Fruit fly (Drosophila melanogaster) whole organism, embryonic: ENCODE results near the gene Prm.

Source experiments
- Abd-B ChIP-seq: fragments of 200-800 bp; sonication (Bioruptor generic); optimal IDR thresholded peaks from 2 replicates; lab custom pipeline; 2018; ENCODE audit warnings: missing biosample characterization, mild to moderate bottlenecking, missing genetic modification characterization, moderate library complexity
- Asciz ChIP-seq: fragments of 200-800 bp; sonication (Bioruptor generic); optimal IDR thresholded peaks from 2 replicates; lab custom pipeline; 2017; ENCODE audit warnings: missing biosample characterization, mild to moderate bottlenecking, missing genetic modification characterization, missing genetic modification reagents
- BEAF-32 ChIP-seq: fragments of 200-800 bp; sonication (Bioruptor generic); optimal IDR thresholded peaks from 3 replicates; lab custom pipeline; 2017; ENCODE audit warnings: missing biosample characterization, missing genetic modification characterization, mild to moderate bottlenecking, moderate library complexity, missing genetic modification reagents
- CG10267 ChIP-seq: fragments of 200-800 bp; sonication (Bioruptor generic); optimal IDR thresholded peaks from 2 replicates; lab custom pipeline; 2018; ENCODE audit warnings: missing biosample characterization, mild to moderate bottlenecking, missing genetic modification characterization, moderate library complexity
- CG10959 ChIP-seq: fragments of 200-800 bp; sonication (Bioruptor generic); IDR thresholded peaks from 2 replicates; pipeline ENCODE4 v1.3.6; 2022; ENCODE audit warnings: missing biosample characterization, missing genetic modification characterization
- CG11085 ChIP-seq: fragments of 200-800 bp; sonication (Bioruptor generic); IDR thresholded peaks from 2 replicates; pipeline ENCODE4 v1.3.6; 2022; ENCODE audit warnings: missing biosample characterization, missing genetic modification characterization
- CG11696 ChIP-seq: fragments of 200-800 bp; sonication (Bioruptor generic); IDR thresholded peaks from 2 replicates; pipeline ENCODE4 v1.3.6; 2022; ENCODE audit warnings: missing biosample characterization, missing genetic modification characterization
- CG12391 ChIP-seq: fragments of 200-800 bp; sonication (Bioruptor generic); optimal IDR thresholded peaks from 3 replicates; lab custom pipeline; 2018; ENCODE audit warnings: missing biosample characterization, mild to moderate bottlenecking, missing genetic modification characterization, moderate library complexity
- CG13123 ChIP-seq: fragments of 200-800 bp; sonication (Bioruptor generic); optimal IDR thresholded peaks from 2 replicates; lab custom pipeline; 2016; ENCODE audit warnings: missing biosample characterization, missing genetic modification characterization
- CG14667 ChIP-seq: fragments of 200-800 bp; sonication (Bioruptor generic); IDR thresholded peaks from 2 replicates; pipeline ENCODE4 v1.3.6; 2022; ENCODE audit warnings: missing biosample characterization, missing genetic modification characterization
- CG14860 ChIP-seq: fragments of 200-800 bp; sonication (Bioruptor generic); IDR thresholded peaks from 3 replicates; pipeline ENCODE4 v1.3.6; 2022; ENCODE audit warnings: missing biosample characterization, missing genetic modification characterization; ENCODE audit not compliant: partially characterized antibody
- CG15073 ChIP-seq: fragments of 200-800 bp; sonication (Bioruptor generic); optimal IDR thresholded peaks from 2 replicates; lab custom pipeline; 2016; ENCODE audit warnings: missing biosample characterization, missing genetic modification characterization
- CG17328 ChIP-seq: fragments of 200-800 bp; sonication (Bioruptor generic); IDR thresholded peaks from 2 replicates; pipeline ENCODE4 v1.3.6; 2022; ENCODE audit warnings: missing biosample characterization, missing genetic modification characterization
- CG17359 ChIP-seq: fragments of 200-800 bp; sonication (Bioruptor generic); optimal IDR thresholded peaks from 3 replicates; lab custom pipeline; 2018; ENCODE audit warnings: missing biosample characterization, mild to moderate bottlenecking, missing genetic modification characterization, moderate library complexity
- CG34224 ChIP-seq: fragments of 200-800 bp; sonication (Bioruptor generic); IDR thresholded peaks from 3 replicates; pipeline ENCODE4 v1.3.6; 2022; ENCODE audit warnings: missing biosample characterization, missing genetic modification characterization; ENCODE audit not compliant: partially characterized antibody
- CG3726 ChIP-seq: fragments of 200-800 bp; sonication (Bioruptor generic); IDR thresholded peaks from 3 replicates; pipeline ENCODE4, ENCODE4 v1.3.6; 2022; ENCODE audit warnings: missing biosample characterization, missing genetic modification characterization
- CG4707 ChIP-seq: fragments of 200-800 bp; sonication (Bioruptor generic); optimal IDR thresholded peaks from 2 replicates; lab custom pipeline; 2018; ENCODE audit warnings: missing biosample characterization, mild to moderate bottlenecking, missing genetic modification characterization, moderate library complexity
- CG7372 ChIP-seq: fragments of 200-800 bp; sonication (Bioruptor generic); IDR thresholded peaks from 2 replicates; pipeline ENCODE4 v1.3.6; 2022; ENCODE audit warnings: missing biosample characterization, missing genetic modification characterization
- CG7745 ChIP-seq: fragments of 200-800 bp; sonication (Bioruptor generic); optimal IDR thresholded peaks from 2 replicates; lab custom pipeline; 2018; ENCODE audit warnings: missing biosample characterization, mild to moderate bottlenecking, missing genetic modification characterization, moderate library complexity
- CG9437 ChIP-seq: fragments of 200-800 bp; sonication (Bioruptor generic); optimal IDR thresholded peaks from 2 replicates; lab custom pipeline; 2018; ENCODE audit warnings: missing biosample characterization, mild to moderate bottlenecking, missing genetic modification characterization
- CG9932 ChIP-seq: fragments of 200-800 bp; sonication (Bioruptor generic); IDR thresholded peaks from 2 replicates; pipeline ENCODE4 v1.3.6; 2022; ENCODE audit warnings: missing biosample characterization, missing genetic modification characterization
- CkIIα-i1 ChIP-seq: fragments of 200-800 bp; sonication (Bioruptor generic); IDR thresholded peaks from 2 replicates; pipeline ENCODE4 v1.3.6; 2022; ENCODE audit warnings: missing biosample characterization, missing genetic modification characterization
- D19B ChIP-seq: fragments of 200-800 bp; sonication (Bioruptor generic); optimal IDR thresholded peaks from 2 replicates; lab custom pipeline; 2017; ENCODE audit warnings: missing biosample characterization, mild to moderate bottlenecking, missing genetic modification characterization
- Fer2 ChIP-seq: fragments of 200-800 bp; sonication (Bioruptor generic); optimal IDR thresholded peaks from 2 replicates; lab custom pipeline; 2018; ENCODE audit warnings: missing biosample characterization, mild to moderate bottlenecking, missing genetic modification characterization, moderate library complexity
- Gsc ChIP-seq: fragments of 200-800 bp; sonication (Bioruptor generic); IDR thresholded peaks from 2 replicates; pipeline ENCODE4 v1.3.6; 2022; ENCODE audit warnings: missing biosample characterization, missing genetic modification characterization
- Hand ChIP-seq: fragments of 200-800 bp; sonication (Bioruptor generic); optimal IDR thresholded peaks from 2 replicates; lab custom pipeline; 2017; ENCODE audit warnings: mild to moderate bottlenecking, missing biosample characterization, missing genetic modification reagents, missing genetic modification characterization
- Lpt ChIP-seq: fragments of >200 bp; optimal IDR thresholded peaks from 2 replicates; lab custom pipeline; 2018; ENCODE audit warnings: missing biosample characterization, missing genetic modification characterization
- Scr ChIP-seq: fragments of 200-800 bp; sonication (Bioruptor generic); IDR thresholded peaks from 2 replicates; pipeline ENCODE4 v1.3.6; 2022; ENCODE audit warnings: missing biosample characterization, missing genetic modification characterization; ENCODE audit not compliant: partially characterized antibody
- Sox102F ChIP-seq: fragments of 200-800 bp; sonication (Bioruptor generic); optimal IDR thresholded peaks from 2 replicates; lab custom pipeline; 2018; ENCODE audit warnings: missing biosample characterization, mild to moderate bottlenecking, missing genetic modification characterization, moderate library complexity
- Sry-δ ChIP-seq: fragments of 200-800 bp; sonication (Bioruptor generic); optimal IDR thresholded peaks from 2 replicates; lab custom pipeline; 2016; ENCODE audit warnings: missing biosample characterization, missing genetic modification characterization
- chn ChIP-seq: fragments of 200-800 bp; sonication (Bioruptor generic); optimal IDR thresholded peaks from 2 replicates; lab custom pipeline; 2016; ENCODE audit warnings: missing biosample characterization, missing genetic modification characterization
- fu2 ChIP-seq: fragments of 200-800 bp; sonication (Bioruptor generic); optimal IDR thresholded peaks from 2 replicates; lab custom pipeline; 2016; ENCODE audit warnings: missing biosample characterization, missing genetic modification characterization
- gce ChIP-seq: fragments of 200-800 bp; sonication (Bioruptor generic); IDR thresholded peaks from 3 replicates; pipeline ENCODE4 v1.3.6; 2022; ENCODE audit warnings: missing biosample characterization, missing genetic modification characterization
- gsb-n ChIP-seq: fragments of 200-800 bp; sonication (Bioruptor generic); optimal IDR thresholded peaks from 3 replicates; lab custom pipeline; 2018; ENCODE audit warnings: missing biosample characterization, mild to moderate bottlenecking, missing genetic modification characterization
- ham ChIP-seq: fragments of 200-800 bp; sonication (Bioruptor generic); IDR thresholded peaks from 2 replicates; pipeline ENCODE4 v1.3.6; 2022; ENCODE audit warnings: missing biosample characterization, missing genetic modification characterization
- kay ChIP-seq: fragments of 200-800 bp; sonication (Bioruptor generic); optimal IDR thresholded peaks from 2 replicates; lab custom pipeline; 2016; ENCODE audit warnings: missing biosample characterization, missing genetic modification characterization
- lola ChIP-seq, 3 experiments: fragments of >200 bp in 2 of 3; fragments of 200-800 bp in 1 of 3; sonication (Bioruptor generic) in 1 of 3; optimal IDR thresholded peaks; 2 replicates each; lab custom pipeline; 2017 to 2019; ENCODE audit warnings: missing biosample characterization in 3 of 3, missing genetic modification characterization in 3 of 3, mild to moderate bottlenecking in 1 of 3, moderate library complexity in 1 of 3
- nmo ChIP-seq: fragments of 200-800 bp; sonication (Bioruptor generic); optimal IDR thresholded peaks from 2 replicates; lab custom pipeline; 2018; ENCODE audit warnings: missing biosample characterization, mild to moderate bottlenecking, missing genetic modification characterization, moderate library complexity
- org-1 ChIP-seq: fragments of 200-800 bp; sonication (Bioruptor generic); optimal IDR thresholded peaks from 2 replicates; lab custom pipeline; 2017; ENCODE audit warnings: missing biosample characterization, missing genetic modification characterization
- psq ChIP-seq: fragments of 200-800 bp; sonication (Bioruptor generic); optimal IDR thresholded peaks from 2 replicates; lab custom pipeline; 2017; ENCODE audit warnings: missing biosample characterization, missing genetic modification characterization
- pum ChIP-seq: fragments of 200-800 bp; sonication (Bioruptor generic); optimal IDR thresholded peaks from 2 replicates; lab custom pipeline; 2016; ENCODE audit warnings: missing biosample characterization, missing genetic modification characterization
- pzg ChIP-seq: fragments of 200-800 bp; sonication (Bioruptor generic); optimal IDR thresholded peaks from 3 replicates; lab custom pipeline; 2018; ENCODE audit warnings: missing biosample characterization, mild to moderate bottlenecking, missing genetic modification characterization, moderate library complexity
- repo ChIP-seq: fragments of 200-800 bp; sonication (Bioruptor generic); optimal IDR thresholded peaks from 2 replicates; lab custom pipeline; 2016; ENCODE audit warnings: missing biosample characterization, missing genetic modification characterization
- rib ChIP-seq: fragments of 200-800 bp; sonication (Bioruptor generic); IDR thresholded peaks from 2 replicates; pipeline ENCODE4 v1.3.6; 2022; ENCODE audit warnings: missing biosample characterization, missing genetic modification characterization
- ro ChIP-seq: fragments of 200-800 bp; sonication (Bioruptor generic); IDR thresholded peaks from 2 replicates; pipeline ENCODE4 v1.3.6; 2022; ENCODE audit warnings: missing biosample characterization, missing genetic modification characterization
- sisA ChIP-seq: fragments of 200-800 bp; sonication (Bioruptor generic); IDR thresholded peaks from 2 replicates; pipeline ENCODE4 v1.3.6; 2022; ENCODE audit warnings: missing biosample characterization, missing genetic modification characterization
- sna ChIP-seq: fragments of 200-800 bp; sonication (Bioruptor generic); IDR thresholded peaks from 2 replicates; pipeline ENCODE4 v1.3.6; 2022; ENCODE audit warnings: missing biosample characterization, missing genetic modification characterization; ENCODE audit not compliant: partially characterized antibody
- toy ChIP-seq: fragments of 200-800 bp; sonication (Bioruptor generic); IDR thresholded peaks from 2 replicates; pipeline ENCODE4 v1.3.6; 2022; ENCODE audit warnings: missing biosample characterization, missing genetic modification characterization
- unc-4 ChIP-seq: fragments of 200-800 bp; sonication (Bioruptor generic); IDR thresholded peaks from 2 replicates; pipeline ENCODE4 v1.3.6; 2022; ENCODE audit warnings: missing biosample characterization, missing genetic modification characterization; ENCODE audit not compliant: partially characterized antibody

Prm gene

DNA sequence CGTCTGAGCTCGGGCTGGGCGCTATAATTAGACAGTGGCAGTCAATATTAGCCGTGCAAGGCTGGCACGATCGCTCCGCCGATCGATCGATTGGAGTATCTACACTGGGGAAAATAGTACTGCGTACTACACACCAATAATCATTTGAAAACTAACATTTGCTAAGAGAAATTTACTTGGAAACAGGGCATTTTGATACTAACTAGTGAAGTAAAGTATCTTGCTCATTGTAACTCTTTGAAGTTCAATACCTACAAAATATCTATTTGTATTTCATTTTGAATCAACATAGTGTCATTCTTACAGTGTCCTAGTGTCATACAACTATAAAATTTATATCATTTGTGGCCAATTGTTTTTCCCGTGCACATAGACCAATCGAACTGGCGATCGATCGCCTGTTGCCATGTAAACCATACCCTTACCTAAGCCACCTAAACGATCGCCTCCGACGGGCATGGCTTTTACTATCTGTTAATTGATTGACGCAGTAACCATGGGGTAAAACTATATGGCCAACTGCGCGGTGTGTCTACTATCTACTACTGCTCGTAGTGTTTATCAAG lies 44.4 kb downstream of the Prm start (continued):
- TF ChIP-seq CG11696 (GFP tag; lab: Robert Waterston, UW) (0 out of 2 replicates have a peak, but pooled peaks have one; percentile 13), CG14667 (GFP tag; lab: Robert Waterston, UW) (peak; percentile 51), CG7745 (tag; lab: Kevin White, UChicago) (no peak), Asciz (GFP tag; lab: Kevin White, UChicago) (peak; percentile 65), CG9437 (GFP tag; lab: Kevin White, UChicago) (peak; percentile 77), Abd-B (GFP tag; lab: Kevin White, UChicago) (peak; percentile 77), Gsc (0 out of 2 replicates have a peak, but pooled peaks have one; percentile 24), Fer2 (peak; percentile 9), kay (GFP tag; lab: Kevin White, UChicago) (peak; percentile 72), lola (GFP tag; optimal IDR thresholded peaks at IDR 0.05; lab: Kevin White, UChicago) (peak in 1 of 3 experiments; percentile 67), Hand (GFP tag; lab: Kevin White, UChicago) (peak; percentile 74), CG4707 (GFP tag; lab: Kevin White, UChicago) (no peak), ro (peak; percentile 50; the same call in 1 of the 2 replicates), pum (GFP tag; lab: Kevin White, UChicago) (peak; percentile 77), CG10959 (GFP tag; lab: Robert Waterston, UW) (peak; percentile 44), BEAF-32 (GFP tag; lab: Kevin White, UChicago) (no peak), CG7372 (GFP tag; lab: Robert Waterston, UW) (peak; percentile 52), CG15073 (GFP tag; lab: Kevin White, UChicago) (peak; percentile 34), ham (peak; percentile 66), CkIIα-i1 (0 out of 2 replicates have a peak, but pooled peaks have one; percentile 32), fu2 (GFP tag; lab: Kevin White, UChicago) (peak; percentile 85), repo (GFP tag; lab: Kevin White, UChicago) (peak; percentile 16), CG17359 (tag; lab: Kevin White, UChicago) (peak; percentile 74), Scr (no peak), gsb-n (peak; percentile 46), chn (GFP tag; lab: Kevin White, UChicago) (peak; percentile 49), sisA (peak; percentile 74), D19B (peak; percentile 60), Sry-δ (GFP tag; lab: Kevin White, UChicago) (peak; percentile 46), unc-4 (GFP tag; lab: Robert Waterston, UW) (no peak), sna (GFP tag; lab: Robert Waterston, UW) (no peak), CG11085 (GFP tag; lab: Robert Waterston, UW) (peak; percentile 47; the same call in 1 of the 2 replicates), CG17328 (GFP tag; lab: Robert Waterston, UW) (no peak; the same call in 1 of the 2 replicates), rib (no peak), toy (GFP tag; lab: Robert Waterston, UW) (peak; percentile 57; the same call in 1 of the 2 replicates), Sox102F (GFP tag; lab: Kevin White, UChicago) (peak; percentile 88), CG14860 (GFP tag; lab: Robert Waterston, UW) (no peak), CG34224 (GFP tag; lab: Robert Waterston, UW) (no peak), CG12391 (peak; percentile 83), CG13123 (GFP tag; lab: Kevin White, UChicago) (peak; percentile 27), CG10267 (tag; lab: Kevin White, UChicago) (peak; percentile 75), nmo (GFP tag; lab: Kevin White, UChicago) (peak; percentile 89), CG3726 (GFP tag; lab: Robert Waterston, UW) (no peak; the same call in 2 of the 3 replicates), psq (GFP tag; lab: Kevin White, UChicago) (peak; percentile 17), CG9932 (peak; percentile 55; the same call in 1 of the 2 replicates), Lpt (GFP tag; lab: Kevin White, UChicago) (no peak), org-1 (GFP tag; lab: Kevin White, UChicago) (peak; percentile 80), pzg (GFP tag; lab: Kevin White, UChicago) (no peak), gce (no peak)
